Worm (Caenorhabditis elegans) whole organism, late embryonic: ENCODE measurements around the gene Y34B4A.2.
A peak's percentile ranks its signal among the peaks of the same experiment; 100 is the strongest.

ENCODE experiments used
- C38D4.7 ChIP-seq: fragments of 200-800 bp; sonication (Bioruptor generic); optimal IDR thresholded peaks from 2 replicates; lab custom pipeline; 2018; ENCODE audit warnings: mild to moderate bottlenecking, missing genetic modification characterization, moderate library complexity, missing compliant biosample characterization
- T23F11.4 ChIP-seq: fragments of 200-800 bp; sonication (Bioruptor generic); optimal IDR thresholded peaks from 2 replicates; lab custom pipeline; 2018; ENCODE audit warnings: mild to moderate bottlenecking, missing genetic modification characterization, missing compliant biosample characterization
- ahr-1 ChIP-seq: sonication (generic microtip); optimal IDR thresholded peaks from 2 replicates; lab custom pipeline; 2016; ENCODE audit warnings: missing genetic modification characterization, missing compliant biosample characterization
- ama-1 ChIP-seq: fragments of 150-350 bp; optimal IDR thresholded peaks from 2 replicates; lab custom pipeline; 2014
- ceh-14 ChIP-seq: sonication (generic microtip); optimal IDR thresholded peaks from 2 replicates; lab custom pipeline; 2016; ENCODE audit warnings: missing genotype, missing genetic modification characterization, missing compliant biosample characterization
- ceh-19 ChIP-seq: fragments of 200-800 bp; sonication (Bioruptor generic); optimal IDR thresholded peaks from 2 replicates; lab custom pipeline; 2018; ENCODE audit warnings: mild to moderate bottlenecking, missing genetic modification characterization, missing compliant biosample characterization
- ceh-2 ChIP-seq: sonication (generic microtip); optimal IDR thresholded peaks from 2 replicates; lab custom pipeline; 2016; ENCODE audit warnings: missing genotype, missing genetic modification characterization, missing compliant biosample characterization
- ceh-31 ChIP-seq: sonication (generic microtip); optimal IDR thresholded peaks from 2 replicates; lab custom pipeline; 2016; ENCODE audit warnings: missing genetic modification characterization, missing compliant biosample characterization
- ceh-45 ChIP-seq: fragments of 200-800 bp; sonication (Bioruptor generic); IDR thresholded peaks from 2 replicates; pipeline ENCODE4 v1.3.6; 2022; ENCODE audit warnings: missing genetic modification reagents, missing genetic modification characterization, missing compliant biosample characterization
- ceh-48 ChIP-seq: sonication (generic microtip); optimal IDR thresholded peaks from 2 replicates; lab custom pipeline; 2016; ENCODE audit warnings: missing genetic modification characterization, inconsistent platforms, missing compliant biosample characterization
- ceh-6 ChIP-seq: fragments of 200-800 bp; sonication (Bioruptor generic); optimal IDR thresholded peaks from 2 replicates; lab custom pipeline; 2018; ENCODE audit warnings: mild to moderate bottlenecking, missing genetic modification characterization, missing compliant biosample characterization
- che-1 ChIP-seq: sonication (generic microtip); optimal IDR thresholded peaks from 2 replicates; lab custom pipeline; 2016; ENCODE audit warnings: mild to moderate bottlenecking, missing genetic modification characterization, missing compliant biosample characterization
- dmd-4 ChIP-seq: sonication (generic microtip); optimal IDR thresholded peaks from 2 replicates; lab custom pipeline; 2016; ENCODE audit warnings: borderline replicate concordance, missing genetic modification characterization, missing compliant biosample characterization
- dve-1 ChIP-seq: sonication (generic microtip); optimal IDR thresholded peaks from 2 replicates; lab custom pipeline; 2017; ENCODE audit warnings: antibody characterized with exemption, mild to moderate bottlenecking, missing genetic modification characterization, missing compliant biosample characterization
- elt-2 ChIP-seq: sonication (generic microtip); optimal IDR thresholded peaks from 2 replicates; lab custom pipeline; 2016; ENCODE audit warnings: missing genetic modification reagents, missing genetic modification characterization, missing compliant biosample characterization
- ets-4 ChIP-seq: sonication (generic microtip); optimal IDR thresholded peaks from 2 replicates; lab custom pipeline; 2016; ENCODE audit warnings: missing genetic modification characterization, missing compliant biosample characterization
- fax-1 ChIP-seq: sonication (generic microtip); optimal IDR thresholded peaks from 2 replicates; lab custom pipeline; 2016; ENCODE audit warnings: missing genotype, missing genetic modification characterization, missing compliant biosample characterization
- fkh-10 ChIP-seq: fragments of 150-350 bp; optimal IDR thresholded peaks from 2 replicates; lab custom pipeline; 2014; ENCODE audit warnings: missing biosample characterization, missing genetic modification reagents, missing genetic modification characterization
- gmeb-2 ChIP-seq: sonication (generic microtip); optimal IDR thresholded peaks from 2 replicates; lab custom pipeline; 2016; ENCODE audit warnings: missing genetic modification characterization, inconsistent platforms, missing compliant biosample characterization
- hlh-13 ChIP-seq: fragments of 200-800 bp; sonication (Bioruptor generic); optimal IDR thresholded peaks from 2 replicates; lab custom pipeline; 2018; ENCODE audit warnings: mild to moderate bottlenecking, missing genetic modification characterization, missing compliant biosample characterization
- hlh-30 ChIP-seq: sonication (generic microtip); optimal IDR thresholded peaks from 2 replicates; lab custom pipeline; 2017; ENCODE audit warnings: antibody characterized with exemption, missing genetic modification characterization, missing compliant biosample characterization; ENCODE audit not compliant: insufficient read depth
- hlh-8 ChIP-seq: sonication (generic microtip); optimal IDR thresholded peaks from 2 replicates; lab custom pipeline; 2016; ENCODE audit warnings: missing genotype, missing genetic modification characterization, missing compliant biosample characterization
- madf-2 ChIP-seq: sonication (generic microtip); optimal IDR thresholded peaks from 2 replicates; lab custom pipeline; 2017; ENCODE audit warnings: missing genetic modification characterization, missing compliant biosample characterization
- mec-3 ChIP-seq: sonication (generic microtip); optimal IDR thresholded peaks from 2 replicates; lab custom pipeline; 2016; ENCODE audit warnings: borderline replicate concordance, missing genetic modification characterization, missing compliant biosample characterization
- nfya-1 ChIP-seq: sonication (generic microtip); optimal IDR thresholded peaks from 2 replicates; lab custom pipeline; 2017; ENCODE audit warnings: missing genetic modification characterization, mild to moderate bottlenecking, missing compliant biosample characterization, antibody characterized with exemption, moderate library complexity
- nhr-232 ChIP-seq: sonication (generic microtip); optimal IDR thresholded peaks from 2 replicates; lab custom pipeline; 2016; ENCODE audit warnings: missing genetic modification characterization, missing compliant biosample characterization
- odd-2 ChIP-seq: sonication (generic microtip); optimal IDR thresholded peaks from 2 replicates; lab custom pipeline; 2017; ENCODE audit warnings: antibody characterized with exemption, mild to moderate bottlenecking, missing genetic modification characterization, missing compliant biosample characterization
- pha-4 ChIP-seq: fragments of 150-350 bp; optimal IDR thresholded peaks from 2 replicates; lab custom pipeline; 2018; ENCODE audit warnings: missing biosample characterization, missing genetic modification reagents, missing genetic modification characterization
- pros-1 ChIP-seq: fragments of 150-350 bp; optimal IDR thresholded peaks from 2 replicates; lab custom pipeline; 2014; ENCODE audit warnings: missing biosample characterization, missing genetic modification reagents, missing genetic modification characterization
- ref-2 ChIP-seq: sonication (generic microtip); optimal IDR thresholded peaks from 2 replicates; lab custom pipeline; 2016; ENCODE audit warnings: missing genetic modification characterization, missing compliant biosample characterization
- sox-2 ChIP-seq: fragments of 200-800 bp; sonication (Bioruptor generic); IDR thresholded peaks from 2 replicates; pipeline ENCODE4 v1.3.6; 2022; ENCODE audit warnings: missing genetic modification reagents, missing genetic modification characterization, missing compliant biosample characterization
- sox-4 ChIP-seq: sonication (generic microtip); optimal IDR thresholded peaks from 2 replicates; lab custom pipeline; 2017; ENCODE audit warnings: mild to moderate bottlenecking, missing genetic modification characterization, inconsistent platforms, missing compliant biosample characterization
- syd-9 ChIP-seq: sonication (generic microtip); optimal IDR thresholded peaks from 2 replicates; lab custom pipeline; 2016; ENCODE audit warnings: mild to moderate bottlenecking, missing genetic modification characterization, moderate library complexity, missing compliant biosample characterization
- ttx-3 ChIP-seq: sonication (generic microtip); optimal IDR thresholded peaks from 2 replicates; lab custom pipeline; 2016; ENCODE audit warnings: missing genetic modification reagents, missing genetic modification characterization, missing compliant biosample characterization
- unc-42 ChIP-seq: sonication (generic microtip); optimal IDR thresholded peaks from 2 replicates; lab custom pipeline; 2016; ENCODE audit warnings: missing genotype, missing genetic modification characterization, missing compliant biosample characterization
- unc-55 ChIP-seq: sonication (generic microtip); optimal IDR thresholded peaks from 2 replicates; lab custom pipeline; 2017; ENCODE audit warnings: missing biosample characterization, missing genetic modification reagents, missing genetic modification characterization
- ztf-16 ChIP-seq: sonication (generic microtip); optimal IDR thresholded peaks from 2 replicates; lab custom pipeline; 2017; ENCODE audit warnings: missing genetic modification characterization, missing compliant biosample characterization

Y34B4A.2 gene

ce11 chrX:5248754-5249153 lies 30.5 kb upstream of the Y34B4A.2 start (continued):
- TF ChIP-seq C38D4.7 (GFP tag; lab: Kevin White, UChicago): no peak
- TF ChIP-seq, all 69 proteins: peak for 0

ce11 chrX:5249603-5250002 lies 29.7 kb upstream of the Y34B4A.2 start, which contains the start of gene Y34B4A.10:
Gene Y34B4A.10 (plus strand): TSS chrX:5249903.
- TF ChIP-seq sox-4 (tag; lab: Kevin White, UChicago) (no peak), unc-42 (tag; lab: Kevin White, UChicago) (no peak), ceh-19 (GFP tag; lab: Kevin White, UChicago) (no peak), unc-55 (GFP tag; lab: Kevin White, UChicago) (no peak), gmeb-2 (no peak), madf-2 (tag; lab: Kevin White, UChicago) (no peak), pha-4 (tag; lab: Kevin White, UChicago) (no peak), ceh-2 (tag; lab: Kevin White, UChicago) (no peak), nfya-1 (no peak)

ce11 chrX:5252798-5253197 lies 26.5 kb upstream of the Y34B4A.2 start, which contains the start of gene nspg-14:
Gene nspg-14 (plus strand): TSS chrX:5253047.
- TF ChIP-seq elt-2 (tag; lab: Kevin White, UChicago) (peak; percentile 47), syd-9 (tag; lab: Kevin White, UChicago) (no peak)

DNA sequence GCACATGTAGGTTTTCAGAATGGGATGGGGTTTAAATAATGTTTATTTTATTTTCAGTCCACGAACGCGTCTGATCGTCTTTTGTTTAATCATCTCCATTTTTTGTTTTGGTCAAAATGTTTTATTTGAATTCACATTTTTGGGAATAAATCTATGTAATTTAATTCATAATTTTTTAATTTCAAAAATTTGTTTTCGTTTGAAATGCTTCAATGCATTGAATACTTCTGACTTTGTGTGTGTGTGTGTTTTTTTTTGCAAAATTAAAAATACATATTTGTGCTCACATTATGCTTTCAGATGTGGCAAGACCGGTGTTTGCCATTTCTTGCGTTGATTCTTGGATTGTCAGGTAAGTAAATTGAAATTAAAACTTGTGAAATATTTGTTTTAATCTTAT lies 24.4 kb upstream of the Y34B4A.2 start, which contains the start of gene nspg-13:
nspg-13 (plus strand) TSS at position 301 of the 400 bp plus-strand sequence.
- TF ChIP-seq sox-4 (tag; lab: Kevin White, UChicago) (no peak), ama-1 (lab: Kevin White, UChicago) (no peak), odd-2 (tag; lab: Kevin White, UChicago) (no peak), unc-55 (GFP tag; lab: Kevin White, UChicago) (no peak), hlh-8 (tag; lab: Kevin White, UChicago) (no peak), che-1 (tag; lab: Kevin White, UChicago) (no peak)

DNA sequence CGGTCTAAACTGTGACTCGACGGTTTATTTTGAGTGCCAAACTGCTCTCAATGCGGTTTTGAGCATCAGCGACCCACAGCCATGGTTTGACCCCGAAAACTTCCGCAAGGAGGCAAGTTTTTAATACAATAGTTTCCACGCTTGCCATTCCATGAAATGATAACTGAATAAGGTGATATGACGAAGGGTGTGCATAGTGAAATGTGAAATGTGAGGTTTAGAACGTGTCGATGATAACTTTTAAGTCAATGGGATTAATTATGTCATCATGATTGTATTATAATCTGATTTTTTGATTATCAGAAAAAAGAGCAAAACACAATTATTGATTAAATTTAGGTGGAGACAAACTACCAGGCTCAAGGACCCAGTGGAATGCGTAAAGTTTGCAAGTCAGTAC lies 24.0 kb upstream of the Y34B4A.2 start:
- TF ChIP-seq T23F11.4 (GFP tag; lab: Kevin White, UChicago) (no peak), hlh-30 (no peak), mec-3 (tag; lab: Kevin White, UChicago) (no peak), C38D4.7 (GFP tag; lab: Kevin White, UChicago) (no peak), ahr-1 (tag; lab: Kevin White, UChicago) (no peak), hlh-13 (GFP tag; lab: Kevin White, UChicago) (no peak), fkh-10 (GFP tag; lab: Kevin White, UChicago) (no peak)

DNA sequence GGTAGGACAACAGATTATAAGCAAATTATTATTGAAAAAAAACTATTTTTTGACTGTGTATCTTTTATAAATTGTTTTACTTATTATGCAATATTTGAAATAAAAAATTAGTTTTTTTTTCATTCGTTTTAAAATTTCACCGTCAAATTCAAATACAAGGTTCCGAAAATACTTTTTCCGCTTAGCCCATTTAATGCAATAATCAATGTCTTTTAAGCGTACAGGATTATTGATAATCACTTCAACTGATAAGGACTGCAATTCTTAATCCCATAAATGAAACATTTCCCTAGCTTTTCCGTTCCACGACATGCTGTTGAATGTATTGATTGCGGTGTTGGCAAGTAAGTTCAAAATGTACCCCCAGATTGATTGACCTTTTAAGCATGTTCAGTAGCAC lies 22.3 kb upstream of the Y34B4A.2 start, which contains the start of gene nspg-12:
nspg-12 (plus strand) TSS at position 301 of the 400 bp plus-strand sequence.
- TF ChIP-seq sox-2 (GFP tag; lab: Robert Waterston, UW): no peak
- TF ChIP-seq pros-1 (tag; lab: Kevin White, UChicago): no peak
- TF ChIP-seq ceh-48: no peak
- TF ChIP-seq ref-2 (tag; lab: Kevin White, UChicago): no peak
- TF ChIP-seq che-1 (tag; lab: Kevin White, UChicago): no peak
- no peak for TF ChIP-seq ztf-16 (tag; lab: Kevin White, UChicago)
- TF ChIP-seq ets-4 (tag; lab: Kevin White, UChicago): no peak
- TF ChIP-seq hlh-8 (tag; lab: Kevin White, UChicago): no peak
- TF ChIP-seq ceh-45 (GFP tag; lab: Robert Waterston, UW): no peak
- TF ChIP-seq dve-1 (tag; lab: Kevin White, UChicago): no peak
- no peak for TF ChIP-seq ttx-3 (tag; lab: Kevin White, UChicago)
- TF ChIP-seq ceh-6 (GFP tag; lab: Kevin White, UChicago): no peak
- TF ChIP-seq ceh-31 (tag; lab: Kevin White, UChicago): no peak
- TF ChIP-seq fax-1 (tag; lab: Kevin White, UChicago): no peak
- no peak for TF ChIP-seq nhr-232 (tag; lab: Kevin White, UChicago)
- TF ChIP-seq dmd-4: no peak
- no peak for TF ChIP-seq ceh-14 (tag; lab: Kevin White, UChicago)
